Worm (Caenorhabditis elegans) whole organism, L3 larva: ENCODE measurements around the gene vamp-7.

Experiments
- aly-2 ChIP-seq: fragments of 150-350 bp; optimal IDR thresholded peaks from 2 replicates; lab custom pipeline; 2014; ENCODE audit warnings: missing biosample characterization, missing genetic modification characterization
- ama-1 ChIP-seq: fragments of 150-350 bp; optimal IDR thresholded peaks from 2 replicates; lab custom pipeline; 2018
- elt-1 ChIP-seq: fragments of 150-350 bp; optimal IDR thresholded peaks from 2 replicates; lab custom pipeline; 2014; ENCODE audit warnings: missing biosample characterization, missing genetic modification characterization
- elt-2 ChIP-seq: sonication (generic microtip); optimal IDR thresholded peaks from 2 replicates; lab custom pipeline; 2016; ENCODE audit warnings: missing genetic modification reagents, mild to moderate bottlenecking, missing genetic modification characterization, missing compliant biosample characterization
- fos-1 ChIP-seq: fragments of 150-350 bp; optimal IDR thresholded peaks from 2 replicates; lab custom pipeline; 2014; ENCODE audit warnings: missing biosample characterization, missing genetic modification characterization
- pqm-1 ChIP-seq: fragments of 150-350 bp; optimal IDR thresholded peaks from 2 replicates; lab custom pipeline; 2017; ENCODE audit warnings: missing biosample characterization, missing genetic modification characterization, inconsistent platforms
- snpc-4 ChIP-seq: fragments of 150-350 bp; optimal IDR thresholded peaks from 2 replicates; lab custom pipeline; 2014; ENCODE audit warnings: missing biosample characterization, missing genetic modification characterization
- unc-39 ChIP-seq: sonication (generic microtip); optimal IDR thresholded peaks from 4 replicates; lab custom pipeline; 2017; ENCODE audit warnings: missing biosample characterization, missing genetic modification characterization
- unc-62 ChIP-seq: fragments of 150-350 bp; sonication (generic microtip); optimal IDR thresholded peaks from 4 replicates; lab custom pipeline; 2014; ENCODE audit warnings: missing biosample characterization, missing genetic modification reagents, missing genetic modification characterization
- ztf-11 ChIP-seq: fragments of 150-350 bp; optimal IDR thresholded peaks from 2 replicates; lab custom pipeline; 2014; ENCODE audit warnings: missing biosample characterization, missing genetic modification characterization
- ztf-4 ChIP-seq: fragments of 150-350 bp; optimal IDR thresholded peaks from 2 replicates; lab custom pipeline; 2014; ENCODE audit warnings: missing biosample characterization, missing genetic modification characterization

- TF ChIP-seq ama-1 (lab: Kevin White, UChicago) (no peak), fos-1 (no peak), unc-62 (GFP tag; lab: Kevin White, UChicago) (no peak), aly-2 (no peak), elt-1 (tag; lab: Kevin White, UChicago) (no peak), pqm-1 (tag; lab: Kevin White, UChicago) (peak; percentile 96), unc-39 (tag; lab: Kevin White, UChicago) (no peak), ztf-11 (tag; lab: Kevin White, UChicago) (no peak), ztf-4 (tag; lab: Kevin White, UChicago) (no peak), snpc-4 (no peak), elt-2 (tag; lab: Kevin White, UChicago) (peak; percentile 98)
Observed at ce11 chrIV:2618611-2619010, 10.8 kb downstream of the vamp-7 start, which contains the start of gene smf-3.
